Fruit fly (Drosophila melanogaster) whole organism, embryonic: ENCODE results near the gene Polr2M.

Experiments
- Ada2b ChIP-seq: fragments of 200-800 bp; sonication (Bioruptor generic); IDR thresholded peaks from 2 replicates; pipeline ENCODE4 v1.3.6; 2022; ENCODE audit warnings: missing biosample characterization, missing genetic modification characterization
- CG11695 ChIP-seq: fragments of 200-800 bp; sonication (Bioruptor generic); IDR thresholded peaks from 3 replicates; pipeline ENCODE4 v1.3.6; 2022; ENCODE audit warnings: missing biosample characterization, missing genetic modification characterization
- CG14667 ChIP-seq: fragments of 200-800 bp; sonication (Bioruptor generic); IDR thresholded peaks from 2 replicates; pipeline ENCODE4 v1.3.6; 2022; ENCODE audit warnings: missing biosample characterization, missing genetic modification characterization
- CG8478 ChIP-seq: fragments of >200 bp; optimal IDR thresholded peaks from 2 replicates; lab custom pipeline; 2018
- org-1 ChIP-seq: fragments of 200-800 bp; sonication (Bioruptor generic); optimal IDR thresholded peaks from 2 replicates; lab custom pipeline; 2017; ENCODE audit warnings: missing biosample characterization, missing genetic modification characterization

- no peak for TF ChIP-seq Ada2b (GFP tag; lab: Robert Waterston, UW)
- no peak for TF ChIP-seq CG14667 (GFP tag; lab: Robert Waterston, UW)
- TF ChIP-seq CG8478 (lab: Kevin White, UChicago), result no peak
- TF ChIP-seq org-1 (GFP tag; lab: Kevin White, UChicago), result no peak
- TF ChIP-seq CG11695, result no peak
Measured at dm6 chr3R:19248036-19248435, 18.8 kb downstream of the Polr2M start, which contains the start of gene CG5217.
